Worm (Caenorhabditis elegans): ENCODE measurements around the gene set-24.
"Not testable (repeated sequence)": the region's sequence is repeated elsewhere in the genome, so short reads cannot be mapped to it uniquely, and the experiment has no call there.

Gene set-24

ce11 chrII:12164539-12164938, 33.8 kb upstream of the set-24 start, which contains the start of gene Y57A10A.8:
TSS of gene Y57A10A.8 (plus strand) at chrII:12164839.
- TF ChIP-seq blmp-1 (tag; optimal IDR thresholded peaks at IDR 0.05; ENCODE audit: insufficient read depth); ceh-16 (tag; optimal IDR thresholded peaks at IDR 0.05); lsy-2 (tag; optimal IDR thresholded peaks at IDR 0.05): not testable (repeated sequence)

DNA sequence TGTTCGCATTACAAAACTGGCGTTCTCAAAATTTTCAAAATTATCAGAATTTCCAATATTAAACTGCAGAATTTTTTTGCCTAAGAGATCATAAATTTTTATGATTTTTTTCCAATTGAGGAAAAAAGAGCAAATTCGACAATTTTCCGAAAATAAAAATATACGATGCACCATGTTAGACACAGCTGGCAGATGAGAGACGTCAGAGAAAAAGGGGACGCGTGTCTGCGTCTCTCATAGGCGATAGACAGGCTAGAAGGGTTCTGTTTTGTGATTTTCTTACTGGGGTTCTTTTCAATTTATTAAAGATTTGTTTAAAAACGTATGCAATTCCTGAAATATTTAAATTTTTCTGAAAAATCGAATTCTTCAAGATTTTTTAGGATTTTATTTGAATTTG, 32.2 kb upstream of the set-24 start:
- TF ChIP-seq C34F6.9 (tag; optimal IDR thresholded peaks at IDR 0.05) (peak; percentile 39), sma-9 (GFP tag; optimal IDR thresholded peaks at IDR 0.05) (no peak), sma-9 (tag; optimal IDR thresholded peaks at IDR 0.05) (no peak), unc-55 (GFP tag; optimal IDR thresholded peaks at IDR 0.05) (peak; percentile 17), sem-4 (tag; optimal IDR thresholded peaks at IDR 0.05) (no peak)

DNA sequence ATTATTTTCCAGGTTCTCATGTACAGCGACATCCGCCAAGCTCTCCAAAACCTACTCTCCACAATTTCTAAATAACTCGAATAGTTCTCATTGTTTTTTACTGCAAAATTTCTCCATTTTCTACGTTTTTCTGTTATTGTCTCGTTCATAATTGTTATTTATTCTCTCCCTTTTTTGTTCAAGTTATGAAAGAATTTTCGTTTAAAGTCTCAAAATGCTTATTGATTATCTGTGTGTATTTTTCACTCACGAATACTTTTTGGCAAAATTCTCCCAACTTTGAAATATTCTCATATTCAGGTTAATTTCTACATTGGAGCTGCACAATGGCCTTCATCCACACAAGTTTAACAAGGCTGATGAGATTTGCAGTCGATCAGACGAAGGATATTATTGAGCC, 23.4 kb upstream of the set-24 start, which contains the start of gene Y57A10A.5:
Gene Y57A10A.5 (plus strand): TSS at position 301 of the 400 bp plus-strand sequence.
- not testable (repeated sequence) for TF ChIP-seq blmp-1 (tag; optimal IDR thresholded peaks at IDR 0.05; ENCODE audit: insufficient read depth); mbf-1 (tag; optimal IDR thresholded peaks at IDR 0.05); lin-39 (tag; optimal IDR thresholded peaks at IDR 0.05)

- not testable (repeated sequence) for TF ChIP-seq lin-39 (tag; optimal IDR thresholded peaks at IDR 0.05); ama-1 (optimal IDR thresholded peaks at IDR 0.05); mab-5 (tag; optimal IDR thresholded peaks at IDR 0.05)
Observed at ce11 chrII:12151640-12152039, 20.9 kb upstream of the set-24 start, which contains the start of gene Y57A10A.4. TSS of gene Y57A10A.4 (plus strand) at chrII:12151940.

- no peak for TF ChIP-seq ztf-4 (tag; optimal IDR thresholded peaks at IDR 0.05)
- TF ChIP-seq fos-1 (tag; optimal IDR thresholded peaks at IDR 0.05) = no peak
- no peak for TF ChIP-seq nhr-10 (tag; optimal IDR thresholded peaks at IDR 0.05)
- TF ChIP-seq gmeb-1 (tag; optimal IDR thresholded peaks at IDR 0.05) = no peak
- no peak for TF ChIP-seq nhr-11 (tag; optimal IDR thresholded peaks at IDR 0.05)
- TF ChIP-seq lin-39 (tag; optimal IDR thresholded peaks at IDR 0.05) = no peak
- no peak for TF ChIP-seq blmp-1 (tag; optimal IDR thresholded peaks at IDR 0.05; ENCODE audit: insufficient read depth)
- no peak for TF ChIP-seq sma-3 (GFP tag; optimal IDR thresholded peaks at IDR 0.05)
Observed at ce11 chrII:12150227-12150626, 19.5 kb upstream of the set-24 start.

- TF ChIP-seq gmeb-1 (tag; optimal IDR thresholded peaks at IDR 0.05) = no peak
- no peak for TF ChIP-seq unc-39 (tag; optimal IDR thresholded peaks at IDR 0.05)
- TF ChIP-seq peb-1 (tag; optimal IDR thresholded peaks at IDR 0.05) = no peak
- TF ChIP-seq lin-11 (tag; optimal IDR thresholded peaks at IDR 0.05) = no peak
- no peak for TF ChIP-seq crh-2 (tag; optimal IDR thresholded peaks at IDR 0.05)
- TF ChIP-seq lin-13 (GFP tag; optimal IDR thresholded peaks at IDR 0.05) = no peak
- TF ChIP-seq ztf-11 (tag; optimal IDR thresholded peaks at IDR 0.05) = no peak
Observed at ce11 chrII:12147331-12147730, 16.6 kb upstream of the set-24 start, which contains the start of gene Y57A10A.2. TSS of gene Y57A10A.2 (plus strand) at chrII:12147631.

- no peak for TF ChIP-seq egl-27 (tag; optimal IDR thresholded peaks at IDR 0.05)
- no peak for TF ChIP-seq elt-3 (tag; optimal IDR thresholded peaks at IDR 0.05)
- no peak for TF ChIP-seq unc-39 (tag; optimal IDR thresholded peaks at IDR 0.05)
- no peak for TF ChIP-seq nhr-10 (tag; optimal IDR thresholded peaks at IDR 0.05)
- no peak for TF ChIP-seq lin-39 (tag; optimal IDR thresholded peaks at IDR 0.05)
- TF ChIP-seq crh-2 (tag; optimal IDR thresholded peaks at IDR 0.05) = no peak
- TF ChIP-seq nhr-21 (tag; optimal IDR thresholded peaks at IDR 0.05) = no peak
- no peak for TF ChIP-seq mab-5 (tag; optimal IDR thresholded peaks at IDR 0.05)
Observed at ce11 chrII:12143558-12143957, 12.8 kb upstream of the set-24 start.

- TF ChIP-seq nhr-77 (tag; optimal IDR thresholded peaks at IDR 0.05) (no peak), Y55F3AM.14 (GFP tag; optimal IDR thresholded peaks at IDR 0.05) (no peak), peb-1 (tag; optimal IDR thresholded peaks at IDR 0.05) (no peak), elt-1 (tag; optimal IDR thresholded peaks at IDR 0.05) (no peak), nhr-129 (tag; optimal IDR thresholded peaks at IDR 0.05) (no peak), mbf-1 (tag; optimal IDR thresholded peaks at IDR 0.05) (no peak), unc-39 (tag; optimal IDR thresholded peaks at IDR 0.05) (no peak), mdl-1 (tag; optimal IDR thresholded peaks at IDR 0.05) (no peak), lin-13 (GFP tag; optimal IDR thresholded peaks at IDR 0.05) (no peak), nhr-6 (tag; optimal IDR thresholded peaks at IDR 0.05) (no peak), ama-1 (optimal IDR thresholded peaks at IDR 0.05) (no peak), nhr-12 (tag; optimal IDR thresholded peaks at IDR 0.05) (no peak), zag-1 (tag; optimal IDR thresholded peaks at IDR 0.05) (no peak), snpc-4 (tag; optimal IDR thresholded peaks at IDR 0.05) (no peak), lsy-2 (tag; optimal IDR thresholded peaks at IDR 0.05) (no peak)
Observed at ce11 chrII:12137983-12138382, 7.2 kb upstream of the set-24 start.

Measured in whole organism, L2 larva.